Fruit fly (Drosophila melanogaster) whole organism, embryonic: ENCODE measurements around the gene drn.
A peak's percentile ranks its signal among the peaks of the same experiment; 100 is the strongest.

Experiments
- Aef1 ChIP-seq: fragments of 200-800 bp; sonication (Bioruptor generic); IDR thresholded peaks from 3 replicates; pipeline ENCODE4 v1.3.6; 2022; ENCODE audit warnings: missing biosample characterization, missing genetic modification characterization
- Bteb2 ChIP-seq: fragments of 200-800 bp; sonication (Bioruptor generic); optimal IDR thresholded peaks from 2 replicates; lab custom pipeline; 2016; ENCODE audit warnings: missing biosample characterization, missing genetic modification characterization
- CG10366 ChIP-seq: fragments of 200-800 bp; sonication (Bioruptor generic); IDR thresholded peaks from 2 replicates; pipeline ENCODE4 v1.3.6; 2022; ENCODE audit warnings: missing biosample characterization, missing genetic modification characterization
- CG12391 ChIP-seq: fragments of 200-800 bp; sonication (Bioruptor generic); optimal IDR thresholded peaks from 3 replicates; lab custom pipeline; 2018; ENCODE audit warnings: missing biosample characterization, mild to moderate bottlenecking, missing genetic modification characterization, moderate library complexity
- CG13296 ChIP-seq: fragments of 200-800 bp; sonication (Bioruptor generic); optimal IDR thresholded peaks from 3 replicates; lab custom pipeline; 2018; ENCODE audit warnings: missing biosample characterization, mild to moderate bottlenecking, missing genetic modification characterization
- CG13775 ChIP-seq: fragments of 200-800 bp; sonication (Bioruptor generic); optimal IDR thresholded peaks from 3 replicates; lab custom pipeline; 2017; ENCODE audit warnings: missing biosample characterization, mild to moderate bottlenecking, missing genetic modification characterization
- CG14014 ChIP-seq: fragments of 200-800 bp; sonication (Bioruptor generic); IDR thresholded peaks from 2 replicates; pipeline ENCODE4 v1.3.6; 2022; ENCODE audit warnings: missing biosample characterization, missing genetic modification characterization
- CG14860 ChIP-seq: fragments of 200-800 bp; sonication (Bioruptor generic); IDR thresholded peaks from 3 replicates; pipeline ENCODE4 v1.3.6; 2022; ENCODE audit warnings: missing biosample characterization, missing genetic modification characterization; ENCODE audit not compliant: partially characterized antibody
- CG15011 ChIP-seq: fragments of 200-800 bp; sonication (Bioruptor generic); optimal IDR thresholded peaks from 3 replicates; lab custom pipeline; 2018; ENCODE audit warnings: missing biosample characterization, mild to moderate bottlenecking, missing genetic modification characterization
- CG15514 ChIP-seq: fragments of 200-800 bp; sonication (Bioruptor generic); optimal IDR thresholded peaks from 3 replicates; lab custom pipeline; 2017; ENCODE audit warnings: missing biosample characterization, missing genetic modification characterization, mild to moderate bottlenecking, moderate library complexity, missing genetic modification reagents
- CG18619 ChIP-seq: fragments of 200-800 bp; sonication (Bioruptor generic); optimal IDR thresholded peaks from 3 replicates; lab custom pipeline; 2017; ENCODE audit warnings: missing biosample characterization, mild to moderate bottlenecking, missing genetic modification characterization
- CG30431 ChIP-seq: fragments of 200-800 bp; sonication (Bioruptor generic); optimal IDR thresholded peaks from 2 replicates; lab custom pipeline; 2017; ENCODE audit warnings: missing biosample characterization, missing genetic modification characterization
- CG31224 ChIP-seq: fragments of 200-800 bp; sonication (Bioruptor generic); IDR thresholded peaks from 2 replicates; pipeline ENCODE4 v1.3.6; 2022; ENCODE audit warnings: missing biosample characterization, missing genetic modification characterization
- CG32767 ChIP-seq: fragments of 200-800 bp; sonication (Bioruptor generic); IDR thresholded peaks from 2 replicates; pipeline ENCODE4 v1.3.6; 2022; ENCODE audit warnings: missing biosample characterization, missing genetic modification characterization
- CG3847 ChIP-seq: fragments of 200-800 bp; sonication (Bioruptor generic); IDR thresholded peaks from 2 replicates; pipeline ENCODE4 v1.3.6; 2022; ENCODE audit warnings: missing biosample characterization, missing genetic modification characterization
- CG4282 ChIP-seq: fragments of 200-800 bp; sonication (Bioruptor generic); optimal IDR thresholded peaks from 2 replicates; lab custom pipeline; 2016; ENCODE audit warnings: missing biosample characterization, missing genetic modification characterization
- CG4617 ChIP-seq: fragments of 200-800 bp; sonication (Bioruptor generic); optimal IDR thresholded peaks from 3 replicates; lab custom pipeline; 2016; ENCODE audit warnings: missing biosample characterization, missing genetic modification characterization, borderline replicate concordance
- CG7271 ChIP-seq: fragments of 200-800 bp; sonication (Bioruptor generic); optimal IDR thresholded peaks from 2 replicates; lab custom pipeline; 2018; ENCODE audit warnings: missing biosample characterization, mild to moderate bottlenecking, missing genetic modification characterization, moderate library complexity
- CG7963 ChIP-seq: fragments of 200-800 bp; sonication (Bioruptor generic); IDR thresholded peaks from 3 replicates; pipeline ENCODE4 v1.3.6; 2022; ENCODE audit warnings: missing biosample characterization, missing genetic modification characterization; ENCODE audit not compliant: partially characterized antibody
- CG7987 ChIP-seq: fragments of 200-800 bp; sonication (Bioruptor generic); optimal IDR thresholded peaks from 2 replicates; lab custom pipeline; 2018; ENCODE audit warnings: missing biosample characterization, mild to moderate bottlenecking, missing genetic modification characterization, moderate library complexity
- CG8089 ChIP-seq: fragments of 200-800 bp; sonication (Bioruptor generic); optimal IDR thresholded peaks from 3 replicates; lab custom pipeline; 2016; ENCODE audit warnings: missing biosample characterization, missing genetic modification characterization
- CG8478 ChIP-seq: fragments of >200 bp; optimal IDR thresholded peaks from 2 replicates; lab custom pipeline; 2018
- CG9932 ChIP-seq: fragments of 200-800 bp; sonication (Bioruptor generic); IDR thresholded peaks from 2 replicates; pipeline ENCODE4 v1.3.6; 2022; ENCODE audit warnings: missing biosample characterization, missing genetic modification characterization
- Doc3 ChIP-seq: fragments of 200-800 bp; sonication (Bioruptor generic); IDR thresholded peaks from 3 replicates; pipeline ENCODE4 v1.3.6; 2022; ENCODE audit warnings: missing biosample characterization, missing genetic modification characterization; ENCODE audit not compliant: partially characterized antibody
- Elba2 ChIP-seq: fragments of 200-800 bp; sonication (Bioruptor generic); optimal IDR thresholded peaks from 3 replicates; lab custom pipeline; 2016; ENCODE audit warnings: missing biosample characterization, missing genetic modification characterization
- Lhr ChIP-seq: fragments of 200-800 bp; sonication (Bioruptor generic); optimal IDR thresholded peaks from 3 replicates; lab custom pipeline; 2017; ENCODE audit warnings: mild to moderate bottlenecking, missing biosample characterization, missing genetic modification reagents, missing genetic modification characterization
- MTF-1 ChIP-seq: fragments of 200-800 bp; sonication (Bioruptor generic); optimal IDR thresholded peaks from 2 replicates; lab custom pipeline; 2018; ENCODE audit warnings: missing biosample characterization, mild to moderate bottlenecking, missing genetic modification characterization, borderline replicate concordance
- Mes4 ChIP-seq: fragments of 200-800 bp; sonication (Bioruptor generic); optimal IDR thresholded peaks from 2 replicates; lab custom pipeline; 2016; ENCODE audit warnings: missing biosample characterization, missing genetic modification characterization
- TFAM ChIP-seq: fragments of 200-800 bp; sonication (Bioruptor generic); optimal IDR thresholded peaks from 2 replicates; lab custom pipeline; 2017; ENCODE audit warnings: missing biosample characterization, missing genetic modification characterization, inconsistent platforms
- Xrp1 ChIP-seq: fragments of 200-800 bp; sonication (Bioruptor generic); IDR thresholded peaks from 2 replicates; pipeline ENCODE4 v1.3.6; 2022; ENCODE audit warnings: missing biosample characterization, missing genetic modification characterization
- ato ChIP-seq: fragments of 200-800 bp; sonication (Bioruptor generic); IDR thresholded peaks from 2 replicates; pipeline ENCODE4 v1.3.6; 2022; ENCODE audit warnings: missing biosample characterization, missing genetic modification characterization; ENCODE audit not compliant: partially characterized antibody
- bsh ChIP-seq, 2 experiments: fragments of 200-800 bp; sonication (Bioruptor generic); optimal IDR thresholded peaks; 2 replicates each; lab custom pipeline; 2017 to 2018; ENCODE audit warnings: mild to moderate bottlenecking in 2 of 2, missing biosample characterization in 2 of 2, missing genetic modification characterization in 2 of 2, moderate library complexity in 1 of 2
- caup ChIP-seq: fragments of 200-800 bp; sonication (Bioruptor generic); optimal IDR thresholded peaks from 3 replicates; lab custom pipeline; 2017; ENCODE audit warnings: missing biosample characterization, mild to moderate bottlenecking, missing genetic modification characterization, moderate library complexity; ENCODE audit not compliant: severe bottlenecking
- chm ChIP-seq: fragments of 200-800 bp; sonication (Bioruptor generic); IDR thresholded peaks from 2 replicates; pipeline ENCODE4 v1.3.6; 2022; ENCODE audit warnings: missing biosample characterization, missing genetic modification characterization
- crp ChIP-seq, 2 experiments: fragments of 200-800 bp; sonication (Bioruptor generic); optimal IDR thresholded peaks; 2 replicates in 1 of 2; 3 replicates in 1 of 2; lab custom pipeline; 2017; ENCODE audit warnings: missing biosample characterization in 2 of 2, missing genetic modification characterization in 2 of 2, mild to moderate bottlenecking in 1 of 2, moderate library complexity in 1 of 2
- da ChIP-seq: fragments of 200-800 bp; sonication (Bioruptor generic); optimal IDR thresholded peaks from 2 replicates; lab custom pipeline; 2016; ENCODE audit warnings: missing biosample characterization, missing genetic modification characterization
- danr ChIP-seq: fragments of 200-800 bp; sonication (Bioruptor generic); IDR thresholded peaks from 2 replicates; pipeline ENCODE4 v1.3.6; 2022; ENCODE audit warnings: missing biosample characterization, missing genetic modification characterization
- dimm ChIP-seq: fragments of 200-800 bp; sonication (Bioruptor generic); IDR thresholded peaks from 2 replicates; pipeline ENCODE4 v1.3.6; 2022; ENCODE audit warnings: missing biosample characterization, missing genetic modification characterization
- dm ChIP-seq: fragments of 200-800 bp; sonication (Bioruptor generic); optimal IDR thresholded peaks from 3 replicates; lab custom pipeline; 2016; ENCODE audit warnings: missing biosample characterization, missing genetic modification characterization
- en ChIP-seq: fragments of 200-800 bp; sonication (Bioruptor generic); optimal IDR thresholded peaks from 2 replicates; lab custom pipeline; 2016; ENCODE audit warnings: missing biosample characterization, missing genetic modification characterization
- gce ChIP-seq: fragments of 200-800 bp; sonication (Bioruptor generic); IDR thresholded peaks from 3 replicates; pipeline ENCODE4 v1.3.6; 2022; ENCODE audit warnings: missing biosample characterization, missing genetic modification characterization
- oc ChIP-seq: fragments of 200-800 bp; sonication (Bioruptor generic); optimal IDR thresholded peaks from 2 replicates; lab custom pipeline; 2018; ENCODE audit warnings: missing biosample characterization, mild to moderate bottlenecking, missing genetic modification characterization, moderate library complexity
- pita ChIP-seq: fragments of 200-800 bp; sonication (Bioruptor generic); optimal IDR thresholded peaks from 2 replicates; lab custom pipeline; 2017; ENCODE audit warnings: missing biosample characterization, mild to moderate bottlenecking, missing genetic modification characterization
- pzg ChIP-seq: fragments of 200-800 bp; sonication (Bioruptor generic); optimal IDR thresholded peaks from 3 replicates; lab custom pipeline; 2018; ENCODE audit warnings: missing biosample characterization, mild to moderate bottlenecking, missing genetic modification characterization, moderate library complexity
- scrt ChIP-seq: fragments of 200-800 bp; sonication (Bioruptor generic); optimal IDR thresholded peaks from 2 replicates; lab custom pipeline; 2018; ENCODE audit warnings: missing biosample characterization, mild to moderate bottlenecking, missing genetic modification characterization, moderate library complexity
- sd ChIP-seq: fragments of 200-800 bp; sonication (Bioruptor generic); optimal IDR thresholded peaks from 3 replicates; lab custom pipeline; 2018; ENCODE audit warnings: missing biosample characterization, mild to moderate bottlenecking, missing genetic modification characterization, moderate library complexity
- sug ChIP-seq: fragments of 200-800 bp; optimal IDR thresholded peaks from 2 replicates; lab custom pipeline; 2019; ENCODE audit warnings: missing biosample characterization, mild to moderate bottlenecking, missing genetic modification characterization, moderate library complexity
- unpg ChIP-seq: fragments of 200-800 bp; sonication (Bioruptor generic); optimal IDR thresholded peaks from 3 replicates; lab custom pipeline; 2018; ENCODE audit warnings: missing biosample characterization, mild to moderate bottlenecking, missing genetic modification characterization, moderate library complexity
- wdn ChIP-seq: fragments of 200-800 bp; sonication (Bioruptor generic); IDR thresholded peaks from 2 replicates; pipeline ENCODE4 v1.3.6; 2022; ENCODE audit warnings: missing biosample characterization, missing genetic modification characterization
- zen2 ChIP-seq: fragments of 200-800 bp; sonication (Bioruptor generic); IDR thresholded peaks from 3 replicates; pipeline ENCODE4 v1.3.6; 2022; ENCODE audit warnings: missing biosample characterization, missing genetic modification characterization; ENCODE audit not compliant: partially characterized antibody

The drn gene

DNA sequence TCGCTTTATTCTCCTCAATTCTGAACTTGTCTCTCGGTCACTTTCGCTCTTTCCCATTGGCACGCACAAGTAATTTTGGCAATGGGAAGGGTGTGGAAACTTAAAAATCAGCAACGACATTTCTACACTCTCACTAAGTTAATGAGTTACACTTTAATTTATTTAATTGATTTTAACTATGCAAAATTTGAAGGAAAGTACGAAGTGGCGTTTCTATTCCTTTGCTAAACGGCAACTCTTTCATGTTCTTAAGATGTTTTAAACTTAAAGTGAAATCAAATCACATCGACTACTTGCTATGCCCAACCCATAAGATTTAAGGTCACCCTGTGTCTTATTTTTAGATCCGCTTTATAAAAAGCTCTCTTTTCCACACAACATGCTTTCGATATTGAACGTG lies 30.4 kb downstream of the drn start (continued):
- TF ChIP-seq CG12391 (tag; lab: Kevin White, UChicago), result peak; percentile 58
- TF ChIP-seq CG3847, result no peak; the same call in 1 of the 2 replicates
- peak; percentile 53 for TF ChIP-seq sd (tag; lab: Kevin White, UChicago)
- TF ChIP-seq CG13775 (GFP tag; lab: Kevin White, UChicago), result peak; percentile 8
- TF ChIP-seq CG4617 (GFP tag; lab: Kevin White, UChicago), result no peak
- TF ChIP-seq Doc3 (GFP tag; lab: Robert Waterston, UW), result no peak
- peak; percentile 49 for TF ChIP-seq sug (tag; lab: Kevin White, UChicago)
- TF ChIP-seq CG14860 (GFP tag; lab: Robert Waterston, UW), result no peak
- no peak for TF ChIP-seq Elba2 (GFP tag; lab: Kevin White, UChicago)
- no peak for TF ChIP-seq gce (GFP tag; lab: Robert Waterston, UW)
- TF ChIP-seq CG9932 (GFP tag; lab: Robert Waterston, UW), result peak; percentile 69
- no peak for TF ChIP-seq TFAM (GFP tag; lab: Kevin White, UChicago)
- TF ChIP-seq CG4282, result no peak
- TF ChIP-seq Aef1 (GFP tag; lab: Robert Waterston, UW), result peak; percentile 59; the same call in 2 of the 3 replicates
- no peak for TF ChIP-seq CG7271 (tag; lab: Kevin White, UChicago)
- peak; percentile 46; the same call in 1 of the 2 replicates for TF ChIP-seq CG14014
- peak; percentile 72 for TF ChIP-seq CG13296 (GFP tag; lab: Kevin White, UChicago)
- TF ChIP-seq danr (GFP tag; lab: Robert Waterston, UW), result peak; percentile 31; the same call in 1 of the 2 replicates
- TF ChIP-seq CG8478 (lab: Kevin White, UChicago), result no peak
- TF ChIP-seq crp (GFP tag; optimal IDR thresholded peaks at IDR 0.05; lab: Kevin White, UChicago), result no peak
- peak; percentile 6 for TF ChIP-seq CG18619 (GFP tag; lab: Kevin White, UChicago)
- TF ChIP-seq da, result no peak
- no peak for TF ChIP-seq pita (GFP tag; lab: Kevin White, UChicago)
- no peak for TF ChIP-seq MTF-1 (GFP tag; lab: Kevin White, UChicago)
- no peak for TF ChIP-seq CG8089 (GFP tag; lab: Kevin White, UChicago)
- TF ChIP-seq unpg (GFP tag; lab: Kevin White, UChicago), result peak; percentile 65
- TF ChIP-seq CG10366 (GFP tag; lab: Robert Waterston, UW), result no peak
- TF ChIP-seq dimm (GFP tag; lab: Robert Waterston, UW), result no peak
- no peak for TF ChIP-seq ato
- 0 out of 2 replicates have a peak, but pooled peaks have one; percentile 34 for TF ChIP-seq CG32767
- no peak for TF ChIP-seq pzg (GFP tag; lab: Kevin White, UChicago)
- TF ChIP-seq oc, result no peak
- no peak for TF ChIP-seq dm (GFP tag; lab: Kevin White, UChicago)
- TF ChIP-seq CG7963 (GFP tag; lab: Robert Waterston, UW), result no peak
- no peak for TF ChIP-seq zen2 (GFP tag; lab: Robert Waterston, UW)
- no peak for TF ChIP-seq en (GFP tag; lab: Kevin White, UChicago)
- TF ChIP-seq CG15011 (GFP tag; lab: Kevin White, UChicago), result peak; percentile 0
- peak; percentile 28 for TF ChIP-seq CG15514 (GFP tag; lab: Kevin White, UChicago)
- TF ChIP-seq Mes4 (GFP tag; lab: Kevin White, UChicago), result no peak
- no peak for TF ChIP-seq bsh (GFP tag; optimal IDR thresholded peaks at IDR 0.05; lab: Kevin White, UChicago)
- peak; percentile 43; the same call in 1 of the 2 replicates for TF ChIP-seq CG31224 (GFP tag; lab: Robert Waterston, UW)
- TF ChIP-seq scrt, result peak; percentile 44
- no peak for TF ChIP-seq wdn (GFP tag; lab: Robert Waterston, UW)
- TF ChIP-seq caup, result peak; percentile 24
- no peak for TF ChIP-seq CG7987 (GFP tag; lab: Kevin White, UChicago)
- no peak for TF ChIP-seq CG30431 (GFP tag; lab: Kevin White, UChicago)
- TF ChIP-seq Lhr (GFP tag; lab: Kevin White, UChicago), result no peak
- peak; percentile 46; the same call in 1 of the 2 replicates for TF ChIP-seq Xrp1 (GFP tag; lab: Robert Waterston, UW)
- TF ChIP-seq chm (GFP tag; lab: Robert Waterston, UW), result no peak
- TF ChIP-seq Bteb2 (GFP tag; lab: Kevin White, UChicago), result peak; percentile 61
